Worm (Caenorhabditis elegans): ENCODE measurements around the gene Y82E9BL.18.
"Not testable (repeated sequence)": the region's sequence is repeated elsewhere in the genome, so short reads cannot be mapped to it uniquely, and the experiment has no call there.

Y82E9BL.18 gene

DNA sequence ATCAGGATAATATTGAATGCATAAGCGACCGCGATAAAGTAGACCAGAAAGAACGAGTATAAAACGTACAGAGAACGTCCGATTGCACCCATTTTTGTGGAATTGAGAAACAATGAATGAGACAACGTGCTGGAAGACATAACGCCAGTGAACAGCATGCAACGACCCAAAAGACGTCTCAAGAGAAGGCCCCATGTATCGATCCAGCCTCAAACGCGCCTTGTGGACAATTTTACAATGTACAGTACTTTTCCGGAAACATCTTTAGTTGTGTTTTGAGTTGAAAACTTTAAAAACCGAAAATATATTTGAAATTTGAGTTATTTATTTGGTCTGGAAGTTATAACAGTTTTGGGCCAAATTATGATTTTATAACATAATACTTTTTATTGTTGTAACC lies 24.2 kb downstream of the Y82E9BL.18 start, which contains the start of gene Y82E9BL.3:
Y82E9BL.3 (minus strand) TSS at position 101 of the 400 bp plus-strand sequence.
- TF ChIP-seq K12H6.12 (tag; optimal IDR thresholded peaks at IDR 0.05) (no peak), dpff-1 (tag; optimal IDR thresholded peaks at IDR 0.05) (no peak), hsf-1 (GFP tag; IDR thresholded peaks at IDR 0.05) (no peak), egl-44 (GFP tag; IDR thresholded peaks at IDR 0.05) (no peak), rec-8 (tag; optimal IDR thresholded peaks at IDR 0.05) (no peak), pha-4 (tag; optimal IDR thresholded peaks at IDR 0.05) (no peak), F23B12.7 (tag; optimal IDR thresholded peaks at IDR 0.05; ENCODE audit: insufficient read depth) (no peak), T26A5.8 (tag; optimal IDR thresholded peaks at IDR 0.05) (no peak), F39B2.1 (GFP tag; IDR thresholded peaks at IDR 0.05) (no peak), mel-28 (tag; optimal IDR thresholded peaks at IDR 0.05; ENCODE audit: borderline replicate concordance) (no peak), ztf-22 (GFP tag; optimal IDR thresholded peaks at IDR 0.05) (no peak), unc-130 (GFP tag; optimal IDR thresholded peaks at IDR 0.05) (no peak), fkh-3 (tag; optimal IDR thresholded peaks at IDR 0.05) (no peak), lag-1 (GFP tag; IDR thresholded peaks at IDR 0.05) (no peak), ceh-40 (GFP tag; IDR thresholded peaks at IDR 0.05) (no peak), attf-5 (GFP tag; optimal IDR thresholded peaks at IDR 0.05) (no peak), madf-10 (tag; optimal IDR thresholded peaks at IDR 0.05) (no peak), dox-1 (GFP tag; IDR thresholded peaks at IDR 0.05) (no peak)

- TF ChIP-seq him-1 (tag; optimal IDR thresholded peaks at IDR 0.05) (peak; percentile 33), lin-26 (GFP tag; IDR thresholded peaks at IDR 0.05) (peak; percentile 64; the same call in 1 of the 2 replicates), pha-4 (tag; optimal IDR thresholded peaks at IDR 0.05) (no peak), snpc-1.1 (tag; optimal IDR thresholded peaks at IDR 0.05; ENCODE audit: insufficient read depth) (peak; percentile 25), F22D6.2 (tag; optimal IDR thresholded peaks at IDR 0.05) (no peak), dpl-1 (GFP tag; optimal IDR thresholded peaks at IDR 0.05) (no peak), lir-1 (GFP tag; conservative IDR thresholded peaks at IDR 0.05) (no peak), ceh-79 (tag; optimal IDR thresholded peaks at IDR 0.05) (no peak), B0261.1 (tag; optimal IDR thresholded peaks at IDR 0.05) (peak; percentile 68), die-1 (tag; optimal IDR thresholded peaks at IDR 0.05) (peak; percentile 25), nfyb-1 (GFP tag; IDR thresholded peaks at IDR 0.05) (0 out of 2 replicates have a peak, but pooled peaks have one; percentile 36), tbp1 (GFP tag; optimal IDR thresholded peaks at IDR 0.05) (peak; percentile 85), ets-4 (GFP tag; optimal IDR thresholded peaks at IDR 0.05) (no peak), rpc-1 (optimal IDR thresholded peaks at IDR 0.05) (peak; percentile 49), rpc-1 (tag; optimal IDR thresholded peaks at IDR 0.05) (peak; percentile 72), nhr-80 (tag; optimal IDR thresholded peaks at IDR 0.05) (no peak)
These were observed 27.9 kb downstream of the Y82E9BL.18 start for ce11 chrIII:1354523-1354922.

DNA sequence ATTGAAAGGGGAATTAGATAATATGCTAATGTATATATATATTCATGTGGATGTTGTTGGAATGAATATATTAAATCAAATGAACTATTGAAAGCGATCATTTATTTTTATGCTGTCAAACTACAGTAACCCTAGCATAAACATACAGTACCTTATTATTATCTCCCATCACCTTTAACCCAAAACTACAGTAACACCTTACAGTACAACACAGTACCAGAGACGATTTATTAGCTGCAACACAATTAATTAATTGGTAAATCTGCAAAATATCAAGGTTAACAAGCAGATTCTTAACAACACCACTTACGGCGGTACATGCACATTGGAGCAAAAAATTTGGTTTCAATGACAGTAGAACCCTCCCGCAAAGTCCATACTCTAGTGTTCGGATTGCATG lies 28.7 kb downstream of the Y82E9BL.18 start, which contains the start of gene Y82E9BL.1:
Y82E9BL.1 (minus strand) TSS at position 101 of the 400 bp plus-strand sequence.
- no peak for TF ChIP-seq ztf-28 (GFP tag; IDR thresholded peaks at IDR 0.05)
- no peak for TF ChIP-seq snpc-1.1 (tag; optimal IDR thresholded peaks at IDR 0.05; ENCODE audit: insufficient read depth)
- TF ChIP-seq Y67H2A.10 (GFP tag; conservative IDR thresholded peaks at IDR 0.05) = no peak

DNA sequence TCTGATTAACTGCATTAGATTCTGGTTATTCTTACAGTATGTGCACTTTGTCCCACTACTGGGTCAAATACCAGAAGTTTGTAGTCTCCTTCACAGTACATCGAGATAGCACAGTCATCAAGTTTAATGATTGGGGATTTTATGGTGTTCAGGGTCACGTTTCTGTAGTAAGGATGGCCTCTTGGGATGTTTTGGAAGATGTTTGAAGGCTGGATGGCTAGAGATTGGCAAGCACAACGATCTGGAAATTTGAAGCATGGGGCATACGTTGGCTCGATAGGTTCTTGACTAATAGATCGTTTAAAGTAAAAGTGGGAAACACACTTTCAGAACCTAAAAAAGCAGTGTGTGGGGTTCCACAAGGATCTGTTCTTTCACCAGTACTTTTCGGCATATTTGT lies 31.4 kb downstream of the Y82E9BL.18 start, which contains the start of gene Y82E9BR.8:
Y82E9BR.8 (minus strand) TSS at position 101 of the 400 bp plus-strand sequence.
- TF ChIP-seq ceh-79, nhr-27, mes-4 (tag; optimal IDR thresholded peaks at IDR 0.05): not testable (repeated sequence)

Measured in whole organism, young adult.